Worm (Caenorhabditis elegans) whole organism, L4 larva: ENCODE measurements around the gene hlh-4.

Source experiments
- F44E2.7 ChIP-seq: fragments of 200-800 bp; sonication (Bioruptor generic); IDR thresholded peaks from 2 replicates; pipeline ENCODE4 v2.1.2; 2022; ENCODE audit warnings: missing genetic modification characterization, missing compliant biosample characterization
- T20F7.1 ChIP-seq: fragments of 200-800 bp; sonication (Bioruptor generic); optimal IDR thresholded peaks from 2 replicates; lab custom pipeline; 2018; ENCODE audit warnings: mild to moderate bottlenecking, missing genetic modification characterization, missing compliant biosample characterization
- Y48G9A.11 ChIP-seq: fragments of 200-800 bp; sonication (Bioruptor generic); IDR thresholded peaks from 2 replicates; pipeline ENCODE4 v1.3.6; 2022; ENCODE audit warnings: missing genetic modification reagents, missing genetic modification characterization, missing compliant biosample characterization
- ZK337.2 ChIP-seq: fragments of 200-800 bp; sonication (Bioruptor generic); IDR thresholded peaks from 2 replicates; pipeline ENCODE4 v1.3.6; 2022; ENCODE audit warnings: missing genetic modification reagents, missing genetic modification characterization, missing compliant biosample characterization
- aha-1 ChIP-seq: fragments of 150-350 bp; peaks from one replicate; lab custom pipeline; 2014; ENCODE audit warnings: missing biosample characterization, missing genetic modification characterization
- arid-1 ChIP-seq: fragments of 200-800 bp; sonication (Bioruptor generic); conservative IDR thresholded peaks from 2 replicates; pipeline ENCODE4 v1.3.6; 2022; ENCODE audit warnings: missing genetic modification reagents, missing genetic modification characterization, missing compliant biosample characterization
- attf-4 ChIP-seq: sonication (generic microtip); optimal IDR thresholded peaks from 3 replicates; lab custom pipeline; 2017; ENCODE audit warnings: missing biosample characterization, missing genetic modification characterization
- ceh-82 ChIP-seq: sonication (generic microtip); optimal IDR thresholded peaks from 2 replicates; lab custom pipeline; 2017; ENCODE audit warnings: missing biosample characterization, missing genetic modification characterization
- cey-2 ChIP-seq: sonication (generic microtip); optimal IDR thresholded peaks from 3 replicates; lab custom pipeline; 2017; ENCODE audit warnings: missing genetic modification characterization, mild to moderate bottlenecking, missing compliant biosample characterization, antibody characterized with exemption, borderline replicate concordance; ENCODE audit not compliant: insufficient read depth
- ctbp-1 ChIP-seq: fragments of 200-800 bp; sonication (Bioruptor generic); IDR thresholded peaks from 2 replicates; pipeline ENCODE4 v1.3.6; 2022; ENCODE audit warnings: missing genetic modification reagents, missing genetic modification characterization, missing compliant biosample characterization
- daf-19 ChIP-seq: fragments of 200-800 bp; sonication (Bioruptor generic); conservative IDR thresholded peaks from 2 replicates; pipeline ENCODE4 v1.3.6; 2022; ENCODE audit warnings: missing genetic modification characterization, missing compliant biosample characterization
- dmd-6 ChIP-seq: fragments of 200-800 bp; sonication (Bioruptor generic); IDR thresholded peaks from 2 replicates; pipeline ENCODE4 v1.3.6; 2022; ENCODE audit warnings: missing genetic modification reagents, missing genetic modification characterization, missing compliant biosample characterization
- dmd-8 ChIP-seq: fragments of 200-800 bp; sonication (Bioruptor generic); IDR thresholded peaks from 2 replicates; pipeline ENCODE4 v1.3.6; 2022; ENCODE audit warnings: missing genetic modification characterization, missing compliant biosample characterization
- dpl-1 ChIP-seq: fragments of 150-350 bp; optimal IDR thresholded peaks from 2 replicates; lab custom pipeline; 2014; ENCODE audit warnings: missing biosample characterization, missing genetic modification reagents, missing genetic modification characterization
- duxl-1 ChIP-seq: sonication (generic microtip); optimal IDR thresholded peaks from 2 replicates; lab custom pipeline; 2016; ENCODE audit warnings: mild to moderate bottlenecking, missing genetic modification characterization, moderate library complexity, missing compliant biosample characterization; ENCODE audit not compliant: poor library complexity
- egl-27 ChIP-seq: sonication (generic microtip); optimal IDR thresholded peaks from 3 replicates; lab custom pipeline; 2017; ENCODE audit warnings: missing biosample characterization, missing genetic modification reagents, missing genetic modification characterization
- egl-43 ChIP-seq: fragments of 200-800 bp; sonication (Bioruptor generic); IDR thresholded peaks from 2 replicates; pipeline ENCODE4 v1.3.6; 2022; ENCODE audit warnings: missing genetic modification reagents, missing genetic modification characterization, missing compliant biosample characterization
- fos-1 ChIP-seq: fragments of 150-350 bp; optimal IDR thresholded peaks from 2 replicates; lab custom pipeline; 2014; ENCODE audit warnings: missing biosample characterization, missing genetic modification characterization
- hmg-1.1 ChIP-seq: fragments of 200-800 bp; sonication (Bioruptor generic); IDR thresholded peaks from 2 replicates; pipeline ENCODE4 v1.3.6; 2022; ENCODE audit warnings: missing genetic modification reagents, missing genetic modification characterization, missing compliant biosample characterization
- jun-1 ChIP-seq: fragments of 150-350 bp; optimal IDR thresholded peaks from 2 replicates; lab custom pipeline; 2014; ENCODE audit warnings: missing biosample characterization, missing genetic modification reagents, missing genetic modification characterization
- lim-7 ChIP-seq: fragments of 200-800 bp; sonication (Bioruptor generic); IDR thresholded peaks from 2 replicates; pipeline ENCODE4 v1.3.6; 2022; ENCODE audit warnings: missing genetic modification characterization, missing compliant biosample characterization
- lin-38 ChIP-seq: fragments of 200-800 bp; sonication (Bioruptor generic); IDR thresholded peaks from 2 replicates; pipeline ENCODE4 v1.3.6; 2022; ENCODE audit warnings: missing genetic modification reagents, missing genetic modification characterization, missing compliant biosample characterization
- mdt-29 ChIP-seq: fragments of 200-800 bp; sonication (Bioruptor generic); IDR thresholded peaks from 2 replicates; pipeline ENCODE4 v1.3.6; 2022; ENCODE audit warnings: missing genetic modification reagents, missing genetic modification characterization, missing compliant biosample characterization
- mes-2 ChIP-seq: sonication (generic microtip); optimal IDR thresholded peaks from 2 replicates; lab custom pipeline; 2016; ENCODE audit warnings: missing genotype, mild to moderate bottlenecking, missing genetic modification characterization, missing compliant biosample characterization; ENCODE audit not compliant: poor library complexity, severe bottlenecking
- mxl-2 ChIP-seq: fragments of 200-800 bp; sonication (Bioruptor generic); conservative IDR thresholded peaks from 2 replicates; pipeline ENCODE4 v1.3.6; 2022; ENCODE audit warnings: missing genetic modification reagents, missing genetic modification characterization, missing compliant biosample characterization
- mxl-3 ChIP-seq: fragments of 200-800 bp; sonication (Bioruptor generic); optimal IDR thresholded peaks from 2 replicates; lab custom pipeline; 2018; ENCODE audit warnings: mild to moderate bottlenecking, missing genetic modification characterization, missing compliant biosample characterization
- nhr-102 ChIP-seq: sonication (generic microtip); optimal IDR thresholded peaks from 2 replicates; lab custom pipeline; 2016; ENCODE audit warnings: mild to moderate bottlenecking, missing genetic modification characterization, moderate library complexity, missing compliant biosample characterization
- nhr-237 ChIP-seq: sonication (generic microtip); optimal IDR thresholded peaks from 2 replicates; lab custom pipeline; 2017; ENCODE audit warnings: missing biosample characterization, missing genetic modification characterization
- nhr-41 ChIP-seq: fragments of 200-800 bp; sonication (Bioruptor generic); IDR thresholded peaks from 2 replicates; pipeline ENCODE4 v1.3.6; 2022; ENCODE audit warnings: missing genetic modification reagents, missing genetic modification characterization, missing compliant biosample characterization
- nhr-42 ChIP-seq: fragments of 200-800 bp; sonication (Bioruptor generic); IDR thresholded peaks from 2 replicates; pipeline ENCODE4 v1.3.6; 2022; ENCODE audit warnings: missing genetic modification characterization, missing compliant biosample characterization
- nhr-48 ChIP-seq: sonication (generic microtip); optimal IDR thresholded peaks from 2 replicates; lab custom pipeline; 2016; ENCODE audit warnings: mild to moderate bottlenecking, missing genetic modification characterization, missing compliant biosample characterization
- saeg-2 ChIP-seq: fragments of 200-800 bp; sonication (Bioruptor generic); IDR thresholded peaks from 2 replicates; pipeline ENCODE4 v1.3.6; 2022; ENCODE audit warnings: missing genetic modification reagents, missing genetic modification characterization, missing compliant biosample characterization
- set-16 ChIP-seq: fragments of 200-800 bp; sonication (Bioruptor generic); IDR thresholded peaks from 2 replicates; pipeline ENCODE4 v1.3.6; 2022; ENCODE audit warnings: missing genetic modification reagents, missing genetic modification characterization, missing compliant biosample characterization
- skn-1 ChIP-seq: fragments of 150-350 bp; optimal IDR thresholded peaks from 2 replicates; lab custom pipeline; 2014; ENCODE audit warnings: missing biosample characterization, missing genetic modification characterization
- snpc-4 ChIP-seq: fragments of 150-350 bp; optimal IDR thresholded peaks from 2 replicates; lab custom pipeline; 2014; ENCODE audit warnings: missing biosample characterization, missing genetic modification characterization
- spr-1 ChIP-seq: sonication (generic microtip); optimal IDR thresholded peaks from 2 replicates; lab custom pipeline; 2016; ENCODE audit warnings: mild to moderate bottlenecking, missing genetic modification characterization, missing compliant biosample characterization
- tag-97 ChIP-seq: fragments of 200-800 bp; sonication (Bioruptor generic); IDR thresholded peaks from 2 replicates; pipeline ENCODE4 v1.3.6; 2022; ENCODE audit warnings: missing genetic modification characterization, missing compliant biosample characterization
- unc-130 ChIP-seq: sonication (generic microtip); optimal IDR thresholded peaks from 2 replicates; lab custom pipeline; 2016; ENCODE audit warnings: missing genetic modification reagents, missing genetic modification characterization, missing compliant biosample characterization
- unc-62 ChIP-seq, 3 experiments: fragments of 150-350 bp in 1 of 3; sonication (generic microtip); optimal IDR thresholded peaks in 2 of 3; peaks in 1 of 3; 1 replicate in 1 of 3; 2 replicates in 2 of 3; lab custom pipeline; 2014 to 2017; ENCODE audit warnings: missing biosample characterization in 3 of 3, missing genetic modification characterization in 3 of 3, missing genetic modification reagents in 3 of 3, missing genotype in 1 of 3
- zag-1 ChIP-seq: fragments of 150-350 bp; optimal IDR thresholded peaks from 2 replicates; lab custom pipeline; 2014; ENCODE audit warnings: missing biosample characterization, missing genetic modification characterization
- zfp-2 ChIP-seq: sonication (generic microtip); optimal IDR thresholded peaks from 2 replicates; lab custom pipeline; 2016; ENCODE audit warnings: mild to moderate bottlenecking, missing genetic modification characterization, missing compliant biosample characterization
- zip-11 ChIP-seq: fragments of 200-800 bp; sonication (Bioruptor generic); IDR thresholded peaks from 2 replicates; pipeline ENCODE4 v1.3.6; 2022; ENCODE audit warnings: missing genetic modification characterization, missing compliant biosample characterization
- zip-2 ChIP-seq: fragments of 150-350 bp; optimal IDR thresholded peaks from 2 replicates; lab custom pipeline; 2014; ENCODE audit warnings: missing biosample characterization, missing genetic modification characterization
- ztf-11 ChIP-seq: fragments of 150-350 bp; optimal IDR thresholded peaks from 2 replicates; lab custom pipeline; 2014; ENCODE audit warnings: missing biosample characterization, missing genetic modification characterization

hlh-4 gene

ce11 chrIII:9765465-9765900 is 26.6 kb upstream of the hlh-4 start (continued):
- TF ChIP-seq saeg-2 (GFP tag; lab: Robert Waterston, UW), result peak; percentile 99
- TF ChIP-seq tag-97 (GFP tag; lab: Robert Waterston, UW), result 0 out of 2 replicates have a peak, but pooled peaks have one; percentile 66
- TF ChIP-seq Y48G9A.11 (GFP tag; lab: Robert Waterston, UW), result peak; percentile 63; the same call in 1 of the 2 replicates
- TF ChIP-seq nhr-237 (tag; lab: Kevin White, UChicago), result peak; percentile 37
- peak; percentile 96 for TF ChIP-seq nhr-48 (tag; lab: Kevin White, UChicago)
- TF ChIP-seq attf-4 (tag; lab: Kevin White, UChicago), result no peak
- peak; percentile 35 for TF ChIP-seq snpc-4 (tag; lab: Kevin White, UChicago)
- no peak for TF ChIP-seq ztf-11
- peak; percentile 65 for TF ChIP-seq lim-7 (GFP tag; lab: Robert Waterston, UW)

- TF ChIP-seq egl-43 (GFP tag; lab: Robert Waterston, UW) (peak; percentile 53), unc-130 (GFP tag; lab: Kevin White, UChicago) (no peak), attf-4 (tag; lab: Kevin White, UChicago) (no peak), fos-1 (no peak), nhr-41 (GFP tag; lab: Robert Waterston, UW) (no peak), zip-2 (tag; lab: Kevin White, UChicago) (no peak), arid-1 (GFP tag; lab: Robert Waterston, UW) (no peak), mes-2 (tag; lab: Kevin White, UChicago) (no peak), ZK337.2 (no peak), nhr-102 (tag; lab: Kevin White, UChicago) (no peak), skn-1 (tag; lab: Kevin White, UChicago) (no peak), aha-1 (tag; lab: Kevin White, UChicago) (no peak), mxl-2 (GFP tag; lab: Robert Waterston, UW) (no peak), dmd-8 (no peak), mdt-29 (GFP tag; lab: Robert Waterston, UW) (peak; percentile 15; the same call in 1 of the 2 replicates), cey-2 (tag; lab: Kevin White, UChicago) (no peak), zip-11 (GFP tag; lab: Robert Waterston, UW) (no peak), F44E2.7 (GFP tag; lab: Robert Waterston, UW) (no peak), ceh-82 (tag; lab: Kevin White, UChicago) (no peak), egl-27 (tag; lab: Kevin White, UChicago) (no peak), T20F7.1 (no peak), unc-62 (GFP tag; optimal IDR thresholded peaks at IDR 0.05 in 1 of 2; lab: Kevin White, UChicago) (peak in 1 of 2 experiments; percentile 68), unc-62 (tag; optimal IDR thresholded peaks at IDR 0.05; lab: Kevin White, UChicago) (no peak), zag-1 (no peak), nhr-42 (GFP tag; lab: Robert Waterston, UW) (no peak), hmg-1.1 (0 out of 2 replicates have a peak, but pooled peaks have one; percentile 18), set-16 (peak; percentile 62; the same call in 1 of the 2 replicates), ctbp-1 (GFP tag; lab: Robert Waterston, UW) (0 out of 2 replicates have a peak, but pooled peaks have one; percentile 7), mxl-3 (GFP tag; lab: Kevin White, UChicago) (no peak), zfp-2 (tag; lab: Kevin White, UChicago) (no peak)
Observed at ce11 chrIII:9764718-9765117, 25.9 kb upstream of the hlh-4 start.

ce11 chrIII:9762093-9762748 is 23.4 kb upstream of the hlh-4 start, which contains the start of gene gcc-2:
TSS of gene gcc-2 (minus strand) at chrIII:9762143.
- TF ChIP-seq lim-7 (GFP tag; lab: Robert Waterston, UW) (no peak), mes-2 (tag; lab: Kevin White, UChicago) (peak; percentile 9), dmd-6 (GFP tag; lab: Robert Waterston, UW) (no peak), mxl-3 (GFP tag; lab: Kevin White, UChicago) (no peak), duxl-1 (tag; lab: Kevin White, UChicago) (no peak), saeg-2 (GFP tag; lab: Robert Waterston, UW) (no peak), dpl-1 (no peak), aha-1 (tag; lab: Kevin White, UChicago) (peak; percentile 13), jun-1 (tag; lab: Kevin White, UChicago) (no peak), zag-1 (no peak), nhr-41 (GFP tag; lab: Robert Waterston, UW) (no peak), spr-1 (tag; lab: Kevin White, UChicago) (no peak), egl-43 (GFP tag; lab: Robert Waterston, UW) (no peak), lin-38 (GFP tag; lab: Robert Waterston, UW) (no peak), daf-19 (GFP tag; lab: Robert Waterston, UW) (no peak), hmg-1.1 (no peak)
